Worm (Caenorhabditis elegans) whole organism, midembryonic: Measurements from ENCODE around the gene parn-2.

Experiments
- T22C8.4 ChIP-seq: fragments of 200-800 bp; sonication (Bioruptor generic); IDR thresholded peaks from 2 replicates; pipeline ENCODE4 v1.3.6; 2022; ENCODE audit warnings: missing genetic modification characterization, missing compliant biosample characterization
- flt-1 ChIP-seq: fragments of 200-800 bp; sonication (Bioruptor generic); IDR thresholded peaks from 2 replicates; pipeline ENCODE4 v1.3.6; 2022; ENCODE audit warnings: missing genetic modification characterization, missing compliant biosample characterization
- klf-2 ChIP-seq: fragments of 200-800 bp; sonication (Bioruptor generic); conservative IDR thresholded peaks from 2 replicates; pipeline ENCODE4 v1.3.6; 2022; ENCODE audit warnings: missing genetic modification reagents, missing genetic modification characterization, missing compliant biosample characterization
- med-1 ChIP-seq: sonication (generic microtip); optimal IDR thresholded peaks from 2 replicates; lab custom pipeline; 2017; ENCODE audit warnings: missing genetic modification characterization, mild to moderate bottlenecking, missing compliant biosample characterization, antibody characterized with exemption, missing genetic modification reagents; ENCODE audit not compliant: insufficient read depth
- tab-1 ChIP-seq: fragments of 200-800 bp; sonication (Bioruptor generic); IDR thresholded peaks from 2 replicates; pipeline ENCODE4 v1.3.6; 2022; ENCODE audit warnings: missing genetic modification characterization, missing compliant biosample characterization
- ztf-23 ChIP-seq: fragments of 200-800 bp; sonication (Bioruptor generic); IDR thresholded peaks from 2 replicates; pipeline ENCODE4 v1.3.6; 2022; ENCODE audit warnings: missing genetic modification reagents, missing genetic modification characterization, missing compliant biosample characterization
- ztf-29 ChIP-seq: fragments of 200-800 bp; sonication (Bioruptor generic); IDR thresholded peaks from 2 replicates; pipeline ENCODE4 v1.3.6; 2022; ENCODE audit warnings: missing genetic modification reagents, missing genetic modification characterization, missing compliant biosample characterization

- TF ChIP-seq ztf-29 (no peak), klf-2 (GFP tag; lab: Robert Waterston, UW) (no peak), med-1 (GFP tag; lab: Kevin White, UChicago) (no peak), T22C8.4 (no peak), tab-1 (GFP tag; lab: Robert Waterston, UW) (no peak), flt-1 (GFP tag; lab: Robert Waterston, UW) (no peak), ztf-23 (GFP tag; lab: Robert Waterston, UW) (no peak)
Measured at ce11 chrII:12274944-12275343, 18.5 kb upstream of the parn-2 start, which contains the start of gene Y57A10A.27.
